Fruit fly (Drosophila melanogaster) whole organism, embryonic: ENCODE data around the gene CG14695.

Experiments
- Atf-2 ChIP-seq: fragments of 200-800 bp; sonication (Bioruptor generic); optimal IDR thresholded peaks from 2 replicates; lab custom pipeline; 2016; ENCODE audit warnings: missing biosample characterization, missing genetic modification characterization
- B-H1 ChIP-seq: fragments of 200-800 bp; sonication (Bioruptor generic); IDR thresholded peaks from 3 replicates; pipeline ENCODE4 v1.3.6; 2022; ENCODE audit warnings: missing biosample characterization, missing genetic modification characterization
- CG11504 ChIP-seq: fragments of 200-800 bp; sonication (Bioruptor generic); optimal IDR thresholded peaks from 3 replicates; lab custom pipeline; 2019; ENCODE audit warnings: missing biosample characterization, mild to moderate bottlenecking, missing genetic modification characterization, moderate library complexity
- CG12104 ChIP-seq: fragments of 200-800 bp; sonication (Bioruptor generic); optimal IDR thresholded peaks from 3 replicates; lab custom pipeline; 2016; ENCODE audit warnings: missing biosample characterization, missing genetic modification characterization
- CG12391 ChIP-seq: fragments of 200-800 bp; sonication (Bioruptor generic); optimal IDR thresholded peaks from 3 replicates; lab custom pipeline; 2018; ENCODE audit warnings: missing biosample characterization, mild to moderate bottlenecking, missing genetic modification characterization, moderate library complexity
- CG13287 ChIP-seq: fragments of 200-800 bp; sonication (Bioruptor generic); IDR thresholded peaks from 2 replicates; pipeline ENCODE4 v1.3.6; 2022; ENCODE audit warnings: missing biosample characterization, missing genetic modification characterization; ENCODE audit not compliant: partially characterized antibody
- CG15601 ChIP-seq: fragments of 200-800 bp; sonication (Bioruptor generic); optimal IDR thresholded peaks from 3 replicates; lab custom pipeline; 2019; ENCODE audit warnings: missing biosample characterization, mild to moderate bottlenecking, missing genetic modification characterization, moderate library complexity
- CG17359 ChIP-seq: fragments of 200-800 bp; sonication (Bioruptor generic); optimal IDR thresholded peaks from 3 replicates; lab custom pipeline; 2018; ENCODE audit warnings: missing biosample characterization, mild to moderate bottlenecking, missing genetic modification characterization, moderate library complexity
- CG18011 ChIP-seq: fragments of 200-800 bp; sonication (Bioruptor generic); optimal IDR thresholded peaks from 2 replicates; lab custom pipeline; 2017; ENCODE audit warnings: missing biosample characterization, missing genetic modification characterization, mild to moderate bottlenecking, moderate library complexity, missing genotype
- CG2129 ChIP-seq: fragments of 200-800 bp; sonication (Bioruptor generic); IDR thresholded peaks from 2 replicates; pipeline ENCODE4 v1.3.6; 2022; ENCODE audit warnings: missing biosample characterization, missing genetic modification characterization; ENCODE audit not compliant: partially characterized antibody
- CG2889 ChIP-seq: fragments of 200-800 bp; sonication (Bioruptor generic); IDR thresholded peaks from 3 replicates; pipeline ENCODE4 v1.3.6; 2022; ENCODE audit warnings: missing biosample characterization, missing genetic modification characterization
- CG32767 ChIP-seq: fragments of 200-800 bp; sonication (Bioruptor generic); IDR thresholded peaks from 2 replicates; pipeline ENCODE4 v1.3.6; 2022; ENCODE audit warnings: missing biosample characterization, missing genetic modification characterization
- CG3838 ChIP-seq: fragments of 200-800 bp; sonication (Bioruptor generic); optimal IDR thresholded peaks from 3 replicates; lab custom pipeline; 2016; ENCODE audit warnings: missing biosample characterization, missing genetic modification characterization
- CG4360 ChIP-seq: fragments of 200-800 bp; sonication (Bioruptor generic); IDR thresholded peaks from 2 replicates; pipeline ENCODE4 v1.3.6; 2022; ENCODE audit warnings: missing biosample characterization, missing genetic modification characterization
- CG4424 ChIP-seq: fragments of 200-800 bp; sonication (Bioruptor generic); optimal IDR thresholded peaks from 3 replicates; lab custom pipeline; 2016; ENCODE audit warnings: missing biosample characterization, missing genetic modification characterization
- CG4730 ChIP-seq: fragments of 200-800 bp; sonication (Bioruptor generic); IDR thresholded peaks from 2 replicates; pipeline ENCODE4 v1.3.6; 2022; ENCODE audit warnings: missing biosample characterization, missing genetic modification characterization
- CG7357 ChIP-seq: fragments of 200-800 bp; sonication (Bioruptor generic); IDR thresholded peaks from 3 replicates; pipeline ENCODE4 v1.3.6; 2022; ENCODE audit warnings: missing biosample characterization, missing genetic modification characterization
- CG7745 ChIP-seq: fragments of 200-800 bp; sonication (Bioruptor generic); optimal IDR thresholded peaks from 2 replicates; lab custom pipeline; 2018; ENCODE audit warnings: missing biosample characterization, mild to moderate bottlenecking, missing genetic modification characterization, moderate library complexity
- CG9437 ChIP-seq: fragments of 200-800 bp; sonication (Bioruptor generic); optimal IDR thresholded peaks from 2 replicates; lab custom pipeline; 2018; ENCODE audit warnings: missing biosample characterization, mild to moderate bottlenecking, missing genetic modification characterization
- CG9609 ChIP-seq: fragments of 200-800 bp; sonication (Bioruptor generic); optimal IDR thresholded peaks from 3 replicates; lab custom pipeline; 2016; ENCODE audit warnings: missing biosample characterization, missing genetic modification characterization
- Doc3 ChIP-seq: fragments of 200-800 bp; sonication (Bioruptor generic); IDR thresholded peaks from 3 replicates; pipeline ENCODE4 v1.3.6; 2022; ENCODE audit warnings: missing biosample characterization, missing genetic modification characterization; ENCODE audit not compliant: partially characterized antibody
- Dref ChIP-seq: fragments of 200-800 bp; sonication (Bioruptor generic); IDR thresholded peaks from 2 replicates; pipeline ENCODE4 v1.3.6; 2022; ENCODE audit warnings: missing biosample characterization, missing genetic modification characterization
- E2f1 ChIP-seq: fragments of 200-800 bp; sonication (Bioruptor generic); IDR thresholded peaks from 2 replicates; pipeline ENCODE4 v1.3.6; 2022; ENCODE audit warnings: missing biosample characterization, missing genetic modification characterization
- Ets97D ChIP-seq: fragments of 200-800 bp; sonication (Bioruptor generic); optimal IDR thresholded peaks from 3 replicates; lab custom pipeline; 2016; ENCODE audit warnings: missing biosample characterization, missing genetic modification characterization
- Gug ChIP-seq: fragments of 200-800 bp; sonication (Bioruptor generic); IDR thresholded peaks from 4 replicates; pipeline ENCODE4 v1.3.6; 2022; ENCODE audit warnings: missing biosample characterization, missing genetic modification characterization
- H2.0 ChIP-seq: fragments of 200-800 bp; sonication (Bioruptor generic); IDR thresholded peaks from 2 replicates; pipeline ENCODE4 v1.3.6; 2022; ENCODE audit warnings: missing biosample characterization, missing genetic modification characterization
- HLHmδ ChIP-seq: fragments of 200-800 bp; sonication (Bioruptor generic); optimal IDR thresholded peaks from 2 replicates; lab custom pipeline; 2018; ENCODE audit warnings: missing biosample characterization, mild to moderate bottlenecking, missing genetic modification characterization, moderate library complexity
- HmgD ChIP-seq: fragments of 200-800 bp; sonication (Bioruptor generic); optimal IDR thresholded peaks from 3 replicates; lab custom pipeline; 2016; ENCODE audit warnings: missing biosample characterization, missing genetic modification characterization
- Lhr ChIP-seq: fragments of 200-800 bp; sonication (Bioruptor generic); optimal IDR thresholded peaks from 3 replicates; lab custom pipeline; 2017; ENCODE audit warnings: mild to moderate bottlenecking, missing biosample characterization, missing genetic modification reagents, missing genetic modification characterization
- Nf-YA ChIP-seq: fragments of 200-800 bp; sonication (Bioruptor generic); IDR thresholded peaks from 2 replicates; pipeline ENCODE4 v1.3.6; 2022; ENCODE audit warnings: missing biosample characterization, missing genetic modification characterization
- Sin3A ChIP-seq: fragments of >200 bp; optimal IDR thresholded peaks from 2 replicates; lab custom pipeline; 2018
- Usf ChIP-seq: fragments of 200-800 bp; sonication (Bioruptor generic); optimal IDR thresholded peaks from 2 replicates; lab custom pipeline; 2017; ENCODE audit warnings: missing genotype, missing biosample characterization, missing genetic modification characterization
- bigmax ChIP-seq: fragments of 200-800 bp; sonication (Bioruptor generic); optimal IDR thresholded peaks from 2 replicates; lab custom pipeline; 2018; ENCODE audit warnings: missing biosample characterization, mild to moderate bottlenecking, missing genetic modification characterization
- br ChIP-seq: fragments of >200 bp; optimal IDR thresholded peaks from 2 replicates; lab custom pipeline; 2017
- bsh ChIP-seq, 2 experiments: fragments of 200-800 bp; sonication (Bioruptor generic); optimal IDR thresholded peaks; 2 replicates each; lab custom pipeline; 2017 to 2018; ENCODE audit warnings: mild to moderate bottlenecking in 2 of 2, missing biosample characterization in 2 of 2, missing genetic modification characterization in 2 of 2, moderate library complexity in 1 of 2
- chm ChIP-seq: fragments of 200-800 bp; sonication (Bioruptor generic); IDR thresholded peaks from 2 replicates; pipeline ENCODE4 v1.3.6; 2022; ENCODE audit warnings: missing biosample characterization, missing genetic modification characterization
- cwo ChIP-seq: fragments of 200-800 bp; sonication (Bioruptor generic); optimal IDR thresholded peaks from 3 replicates; lab custom pipeline; 2017; ENCODE audit warnings: missing biosample characterization, missing genetic modification characterization, mild to moderate bottlenecking, moderate library complexity, missing genetic modification reagents
- dimm ChIP-seq: fragments of 200-800 bp; sonication (Bioruptor generic); IDR thresholded peaks from 2 replicates; pipeline ENCODE4 v1.3.6; 2022; ENCODE audit warnings: missing biosample characterization, missing genetic modification characterization
- disco-r ChIP-seq: fragments of 200-800 bp; sonication (Bioruptor generic); optimal IDR thresholded peaks from 2 replicates; lab custom pipeline; 2016; ENCODE audit warnings: missing biosample characterization, missing genetic modification characterization
- eve ChIP-seq, 2 experiments: fragments of >200 bp; optimal IDR thresholded peaks; 2 replicates each; lab custom pipeline; 2017; ENCODE audit warnings: missing biosample characterization in 2 of 2, missing genetic modification characterization in 2 of 2
- fd3F ChIP-seq: fragments of 200-800 bp; sonication (Bioruptor generic); optimal IDR thresholded peaks from 2 replicates; lab custom pipeline; 2018; ENCODE audit warnings: missing biosample characterization, mild to moderate bottlenecking, missing genetic modification characterization, moderate library complexity
- fu2 ChIP-seq: fragments of 200-800 bp; sonication (Bioruptor generic); optimal IDR thresholded peaks from 2 replicates; lab custom pipeline; 2016; ENCODE audit warnings: missing biosample characterization, missing genetic modification characterization
- klu ChIP-seq: fragments of 200-800 bp; sonication (Bioruptor generic); IDR thresholded peaks from 2 replicates; pipeline ENCODE4 v1.3.6; 2022; ENCODE audit warnings: missing biosample characterization, missing genetic modification characterization
- kni ChIP-seq: fragments of 200-800 bp; sonication (Bioruptor generic); optimal IDR thresholded peaks from 3 replicates; lab custom pipeline; 2017; ENCODE audit warnings: mild to moderate bottlenecking, missing biosample characterization, missing genetic modification reagents, missing genetic modification characterization
- maf-S ChIP-seq: fragments of 200-800 bp; sonication (Bioruptor generic); optimal IDR thresholded peaks from 2 replicates; lab custom pipeline; 2016; ENCODE audit warnings: missing biosample characterization, missing genetic modification characterization
- mam ChIP-seq: fragments of 200-800 bp; sonication (Bioruptor generic); optimal IDR thresholded peaks from 3 replicates; lab custom pipeline; 2016; ENCODE audit warnings: missing biosample characterization, missing genetic modification characterization
- oc ChIP-seq: fragments of 200-800 bp; sonication (Bioruptor generic); optimal IDR thresholded peaks from 2 replicates; lab custom pipeline; 2018; ENCODE audit warnings: missing biosample characterization, mild to moderate bottlenecking, missing genetic modification characterization, moderate library complexity
- onecut ChIP-seq: fragments of 200-800 bp; sonication (Bioruptor generic); IDR thresholded peaks from 2 replicates; pipeline ENCODE4 v1.3.6; 2022; ENCODE audit warnings: missing biosample characterization, missing genetic modification characterization
- phol ChIP-seq: fragments of 200-800 bp; sonication (Bioruptor generic); optimal IDR thresholded peaks from 3 replicates; lab custom pipeline; 2018; ENCODE audit warnings: missing biosample characterization, mild to moderate bottlenecking, missing genetic modification characterization, moderate library complexity
- pita ChIP-seq: fragments of 200-800 bp; sonication (Bioruptor generic); optimal IDR thresholded peaks from 2 replicates; lab custom pipeline; 2017; ENCODE audit warnings: missing biosample characterization, mild to moderate bottlenecking, missing genetic modification characterization

CG14695 gene

dm6 chr3R:10862773-10863445, 16.2 kb downstream of the CG14695 start, which contains the start of gene CG6574 (continued):
- TF ChIP-seq CG13287 (GFP tag; lab: Robert Waterston, UW) (no peak; the same call in 1 of the 2 replicates), disco-r (GFP tag; lab: Kevin White, UChicago) (no peak), CG4360 (GFP tag; lab: Robert Waterston, UW) (no peak; the same call in 1 of the 2 replicates), fd3F (GFP tag; lab: Kevin White, UChicago) (no peak), eve (GFP tag; optimal IDR thresholded peaks at IDR 0.05; lab: Kevin White, UChicago) (no peak), pita (GFP tag; lab: Kevin White, UChicago) (no peak), Ets97D (GFP tag; lab: Kevin White, UChicago) (no peak), CG32767 (GFP tag; lab: Robert Waterston, UW) (no peak), oc (tag; lab: Kevin White, UChicago) (no peak), CG4730 (GFP tag; lab: Robert Waterston, UW) (no peak), CG12104 (GFP tag; lab: Kevin White, UChicago) (no peak), HmgD (no peak), CG9437 (GFP tag; lab: Kevin White, UChicago) (peak; percentile 98), phol (tag; lab: Kevin White, UChicago) (peak; percentile 33), CG2889 (GFP tag; lab: Robert Waterston, UW) (no peak), CG7745 (no peak), Doc3 (GFP tag; lab: Robert Waterston, UW) (0 out of 3 replicates have a peak, but pooled peaks have one; percentile 6), Dref (no peak), B-H1 (no peak), onecut (GFP tag; lab: Robert Waterston, UW) (no peak; the same call in 1 of the 2 replicates), Sin3A (lab: Kevin White, UChicago) (no peak), fu2 (GFP tag; lab: Kevin White, UChicago) (no peak), kni (no peak), dimm (GFP tag; lab: Robert Waterston, UW) (no peak), CG15601 (tag; lab: Kevin White, UChicago) (no peak), mam (no peak), Usf (GFP tag; lab: Kevin White, UChicago) (no peak), CG3838 (GFP tag; lab: Kevin White, UChicago) (peak; percentile 17), chm (GFP tag; lab: Robert Waterston, UW) (no peak), CG12391 (peak; percentile 11), Gug (GFP tag; lab: Robert Waterston, UW) (no peak), CG18011 (no peak), bigmax (GFP tag; lab: Kevin White, UChicago) (no peak), Atf-2 (GFP tag; lab: Kevin White, UChicago) (no peak), HLHmδ (GFP tag; lab: Kevin White, UChicago) (no peak), CG17359 (peak; percentile 28), maf-S (GFP tag; lab: Kevin White, UChicago) (no peak), br (lab: Kevin White, UChicago) (no peak), bsh (GFP tag; optimal IDR thresholded peaks at IDR 0.05; lab: Kevin White, UChicago) (no peak), CG11504 (tag; lab: Kevin White, UChicago) (no peak), Nf-YA (GFP tag; lab: Robert Waterston, UW) (no peak), klu (GFP tag; lab: Robert Waterston, UW) (no peak), CG4424 (no peak), cwo (GFP tag; lab: Kevin White, UChicago) (peak; percentile 17), Lhr (GFP tag; lab: Kevin White, UChicago) (no peak), CG2129 (no peak), H2.0 (no peak), CG9609 (GFP tag; lab: Kevin White, UChicago) (no peak), E2f1 (0 out of 2 replicates have a peak, but pooled peaks have one; percentile 5), CG7357 (no peak)
